Fruit fly (Drosophila melanogaster) whole organism, adult: Measurements from ENCODE around the gene CG8927.

Experiments
- CG11617 ChIP-seq: fragments of 200-800 bp; sonication (Bioruptor generic); optimal IDR thresholded peaks from 2 replicates; lab custom pipeline; 2017; ENCODE audit warnings: mild to moderate bottlenecking, missing biosample characterization, missing genetic modification reagents, missing genetic modification characterization
- CG12768 ChIP-seq: fragments of 200-800 bp; sonication (Bioruptor generic); optimal IDR thresholded peaks from 2 replicates; lab custom pipeline; 2017; ENCODE audit warnings: missing biosample characterization, missing genetic modification characterization, mild to moderate bottlenecking, moderate library complexity, missing genetic modification reagents
- CG14711 ChIP-seq: fragments of 200-800 bp; sonication (Bioruptor generic); optimal IDR thresholded peaks from 2 replicates; lab custom pipeline; 2018; ENCODE audit warnings: missing biosample characterization, mild to moderate bottlenecking, missing genetic modification characterization, moderate library complexity
- CG1620 ChIP-seq: fragments of 200-800 bp; sonication (Bioruptor generic); optimal IDR thresholded peaks from 2 replicates; lab custom pipeline; 2016; ENCODE audit warnings: missing biosample characterization, missing genetic modification characterization
- CG33017 ChIP-seq: fragments of 200-800 bp; sonication (Bioruptor generic); optimal IDR thresholded peaks from 2 replicates; lab custom pipeline; 2018; ENCODE audit warnings: missing biosample characterization, mild to moderate bottlenecking, missing genetic modification characterization, moderate library complexity
- CG5204 ChIP-seq: fragments of 200-800 bp; sonication (Bioruptor generic); optimal IDR thresholded peaks from 2 replicates; lab custom pipeline; 2016; ENCODE audit warnings: missing biosample characterization, missing genetic modification characterization
- CG7045 ChIP-seq: fragments of 200-800 bp; sonication (Bioruptor generic); optimal IDR thresholded peaks from 2 replicates; lab custom pipeline; 2017; ENCODE audit warnings: missing biosample characterization, mild to moderate bottlenecking, missing genetic modification characterization
- CG7101 ChIP-seq: fragments of 200-800 bp; sonication (Bioruptor generic); optimal IDR thresholded peaks from 2 replicates; lab custom pipeline; 2018; ENCODE audit warnings: missing biosample characterization, mild to moderate bottlenecking, missing genetic modification characterization, moderate library complexity
- Clk ChIP-seq: fragments of 200-800 bp; sonication (Bioruptor generic); optimal IDR thresholded peaks from 2 replicates; lab custom pipeline; 2017; ENCODE audit warnings: missing biosample characterization, missing genetic modification characterization
- Crg-1 ChIP-seq: fragments of 200-800 bp; sonication (Bioruptor generic); optimal IDR thresholded peaks from 2 replicates; lab custom pipeline; 2016; ENCODE audit warnings: missing biosample characterization, missing genetic modification characterization
- Hr96 ChIP-seq: fragments of 200-800 bp; sonication (Bioruptor generic); optimal IDR thresholded peaks from 2 replicates; lab custom pipeline; 2016; ENCODE audit warnings: missing biosample characterization, missing genetic modification characterization
- Mnt ChIP-seq: fragments of 200-800 bp; sonication (Bioruptor generic); optimal IDR thresholded peaks from 2 replicates; lab custom pipeline; 2016; ENCODE audit warnings: missing biosample characterization, mild to moderate bottlenecking, missing genetic modification characterization
- bab1 ChIP-seq: fragments of 200-800 bp; sonication (Bioruptor generic); optimal IDR thresholded peaks from 3 replicates; lab custom pipeline; 2019; ENCODE audit warnings: missing biosample characterization, mild to moderate bottlenecking, missing genetic modification characterization, moderate library complexity
- cic ChIP-seq: fragments of 200-800 bp; sonication (Bioruptor generic); optimal IDR thresholded peaks from 2 replicates; lab custom pipeline; 2017; ENCODE audit warnings: missing biosample characterization, mild to moderate bottlenecking, missing genetic modification characterization, moderate library complexity
- cnc ChIP-seq, 2 experiments: fragments of >200 bp; optimal IDR thresholded peaks; 2 replicates each; lab custom pipeline; 2017
- kay ChIP-seq: fragments of 200-800 bp; sonication (Bioruptor generic); peaks from one replicate; lab custom pipeline; 2016; ENCODE audit warnings: missing biosample characterization, missing genetic modification characterization, borderline replicate concordance
- ovo ChIP-seq: fragments of 200-800 bp; sonication (Bioruptor generic); optimal IDR thresholded peaks from 2 replicates; lab custom pipeline; 2016; ENCODE audit warnings: missing biosample characterization, missing genetic modification characterization
- pad ChIP-seq: fragments of 200-800 bp; sonication (Bioruptor generic); optimal IDR thresholded peaks from 3 replicates; lab custom pipeline; 2017; ENCODE audit warnings: missing biosample characterization, missing genetic modification characterization, mild to moderate bottlenecking, moderate library complexity, missing genetic modification reagents
- tj ChIP-seq: fragments of 200-800 bp; sonication (Bioruptor generic); optimal IDR thresholded peaks from 3 replicates; lab custom pipeline; 2017; ENCODE audit warnings: missing biosample characterization, mild to moderate bottlenecking, missing genetic modification characterization, moderate library complexity
- toe ChIP-seq: fragments of 200-800 bp; sonication (Bioruptor generic); optimal IDR thresholded peaks from 2 replicates; lab custom pipeline; 2016; ENCODE audit warnings: missing biosample characterization, missing genetic modification characterization

The CG8927 gene

dm6 chr3R:16206162-16206561, 25.3 kb downstream of the CG8927 start:
- TF ChIP-seq CG7045 (peak; percentile 9), kay (GFP tag; lab: Kevin White, UChicago) (peak; percentile 21), cnc (optimal IDR thresholded peaks at IDR 0.05; lab: Kevin White, UChicago) (no peak)

dm6 chr3R:16207074-16207609, 26.3 kb downstream of the CG8927 start:
- TF ChIP-seq bab1 (GFP tag; lab: Kevin White, UChicago) (peak; percentile 6), cic (GFP tag; lab: Kevin White, UChicago) (peak; percentile 93), CG5204 (GFP tag; lab: Kevin White, UChicago) (no peak), tj (peak; percentile 48), CG1620 (peak; percentile 20), CG33017 (tag; lab: Kevin White, UChicago) (peak; percentile 41), Mnt (GFP tag; lab: Kevin White, UChicago) (peak; percentile 85), CG14711 (tag; lab: Kevin White, UChicago) (no peak), Clk (GFP tag; lab: Kevin White, UChicago) (peak; percentile 13), CG12768 (GFP tag; lab: Kevin White, UChicago) (peak; percentile 61)

dm6 chr3R:16208106-16208780, 27.4 kb downstream of the CG8927 start:
- TF ChIP-seq CG11617 (no peak), toe (GFP tag; lab: Kevin White, UChicago) (no peak), kay (GFP tag; lab: Kevin White, UChicago) (no peak), Clk (GFP tag; lab: Kevin White, UChicago) (no peak), cic (GFP tag; lab: Kevin White, UChicago) (no peak), bab1 (GFP tag; lab: Kevin White, UChicago) (peak; percentile 27), tj (peak; percentile 99), ovo (no peak), CG5204 (GFP tag; lab: Kevin White, UChicago) (no peak), Crg-1 (GFP tag; lab: Kevin White, UChicago) (no peak), Hr96 (no peak), CG7045 (no peak), CG14711 (tag; lab: Kevin White, UChicago) (no peak)

- TF ChIP-seq pad (GFP tag; lab: Kevin White, UChicago), result no peak
- TF ChIP-seq tj, result no peak
- TF ChIP-seq Hr96, result no peak
- no peak for TF ChIP-seq CG1620
- no peak for TF ChIP-seq CG12768 (GFP tag; lab: Kevin White, UChicago)
- TF ChIP-seq ovo, result no peak
- TF ChIP-seq Crg-1 (GFP tag; lab: Kevin White, UChicago), result no peak
- TF ChIP-seq kay (GFP tag; lab: Kevin White, UChicago), result no peak
- TF ChIP-seq CG5204 (GFP tag; lab: Kevin White, UChicago), result no peak
- no peak for TF ChIP-seq CG7045
- no peak for TF ChIP-seq bab1 (GFP tag; lab: Kevin White, UChicago)
- TF ChIP-seq CG7101 (tag; lab: Kevin White, UChicago), result no peak
- no peak for TF ChIP-seq cnc (optimal IDR thresholded peaks at IDR 0.05; lab: Kevin White, UChicago)
- no peak for TF ChIP-seq toe (GFP tag; lab: Kevin White, UChicago)
- TF ChIP-seq Clk (GFP tag; lab: Kevin White, UChicago), result no peak
Observed at dm6 chr3R:16208924-16209713, 28.3 kb downstream of the CG8927 start.

- no peak for TF ChIP-seq CG5204 (GFP tag; lab: Kevin White, UChicago)
- TF ChIP-seq kay (GFP tag; lab: Kevin White, UChicago), result no peak
- no peak for TF ChIP-seq ovo
- TF ChIP-seq CG11617, result no peak
- TF ChIP-seq bab1 (GFP tag; lab: Kevin White, UChicago), result no peak
- no peak for TF ChIP-seq CG7045
- TF ChIP-seq CG33017 (tag; lab: Kevin White, UChicago), result no peak
- no peak for TF ChIP-seq cic (GFP tag; lab: Kevin White, UChicago)
- TF ChIP-seq cnc (optimal IDR thresholded peaks at IDR 0.05; lab: Kevin White, UChicago), result no peak
- no peak for TF ChIP-seq Hr96
- TF ChIP-seq Crg-1 (GFP tag; lab: Kevin White, UChicago), result no peak
- no peak for TF ChIP-seq tj
- no peak for TF ChIP-seq CG14711 (tag; lab: Kevin White, UChicago)
- no peak for TF ChIP-seq toe (GFP tag; lab: Kevin White, UChicago)
- TF ChIP-seq CG1620, result no peak
- no peak for TF ChIP-seq pad (GFP tag; lab: Kevin White, UChicago)
- TF ChIP-seq Mnt (GFP tag; lab: Kevin White, UChicago), result no peak
Observed at dm6 chr3R:16209714-16210553, 29.1 kb downstream of the CG8927 start.
